Worm (Caenorhabditis elegans): ENCODE data around the gene nspc-13.

Gene nspc-13

DNA sequence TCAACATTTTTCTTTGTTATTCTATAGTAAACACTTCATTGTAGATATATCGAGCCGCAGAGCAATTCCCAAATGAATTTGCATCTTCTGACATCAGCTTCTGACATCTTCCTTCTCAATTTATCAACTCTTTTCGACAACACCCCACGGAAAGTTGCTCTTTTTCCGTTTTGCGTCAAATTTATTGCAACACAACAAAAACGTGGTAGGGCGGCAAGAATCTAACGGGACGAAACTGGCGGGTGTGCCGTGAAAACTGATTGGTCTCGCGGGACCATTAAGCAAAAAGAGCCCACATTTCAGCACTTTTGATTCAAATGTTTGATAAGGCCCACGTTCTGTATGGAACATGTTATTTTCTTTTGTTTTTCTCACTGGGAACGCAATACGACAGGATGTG lies 47.5 kb downstream of the nspc-13 start:
- TF ChIP-seq lin-39 (tag; optimal IDR thresholded peaks at IDR 0.05) (peak; percentile 70), ceh-9 (tag; optimal IDR thresholded peaks at IDR 0.05) (no peak), egl-27 (tag; optimal IDR thresholded peaks at IDR 0.05) (no peak), snpc-4 (tag; optimal IDR thresholded peaks at IDR 0.05) (no peak), ZK546.5 (tag; optimal IDR thresholded peaks at IDR 0.05) (no peak), elt-1 (tag; optimal IDR thresholded peaks at IDR 0.05) (peak; percentile 36), nhr-25 (tag; optimal IDR thresholded peaks at IDR 0.05) (no peak), pha-4 (tag; optimal IDR thresholded peaks at IDR 0.05) (no peak), nhr-12 (tag; optimal IDR thresholded peaks at IDR 0.05) (no peak), nfya-1 (tag; optimal IDR thresholded peaks at IDR 0.05; ENCODE audit: insufficient read depth) (peak; percentile 14), unc-62 (GFP tag; optimal IDR thresholded peaks at IDR 0.05) (peak; percentile 28), ama-1 (optimal IDR thresholded peaks at IDR 0.05) (no peak), lin-15B (tag; optimal IDR thresholded peaks at IDR 0.05) (no peak), sea-2 (GFP tag; optimal IDR thresholded peaks at IDR 0.05) (no peak), daf-12 (tag; optimal IDR thresholded peaks at IDR 0.05) (no peak), aly-2 (tag; optimal IDR thresholded peaks at IDR 0.05) (no peak), skn-1 (tag; optimal IDR thresholded peaks at IDR 0.05) (no peak), jun-1 (tag; optimal IDR thresholded peaks at IDR 0.05) (no peak), tbx-2 (tag; optimal IDR thresholded peaks at IDR 0.05) (no peak), fkh-2 (tag; optimal IDR thresholded peaks at IDR 0.05) (no peak), ceh-82 (tag; optimal IDR thresholded peaks at IDR 0.05) (no peak)

DNA sequence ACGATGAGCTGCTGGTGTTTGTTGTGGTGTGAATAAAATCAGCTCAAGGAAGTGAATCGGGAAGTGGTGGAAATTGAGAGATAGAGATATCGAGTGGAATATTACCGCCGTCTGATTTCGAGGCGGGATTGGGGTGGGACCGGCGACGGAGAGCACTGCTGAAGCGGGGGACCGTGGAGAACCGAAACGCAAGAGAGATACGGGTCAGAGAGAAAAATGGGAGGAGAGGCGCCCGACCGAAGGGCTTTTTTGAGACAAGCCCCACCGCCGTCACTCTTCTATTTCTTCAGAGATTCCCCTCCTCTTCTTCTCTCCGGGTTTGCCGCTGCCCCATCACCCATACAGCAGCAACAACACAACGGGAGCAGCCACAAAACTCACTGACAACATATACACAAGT lies 48.8 kb downstream of the nspc-13 start:
- TF ChIP-seq nfya-1 (tag; optimal IDR thresholded peaks at IDR 0.05; ENCODE audit: insufficient read depth) (peak; percentile 13), nhr-67 (tag; optimal IDR thresholded peaks at IDR 0.05) (no peak), lin-39 (tag; optimal IDR thresholded peaks at IDR 0.05) (peak; percentile 61)

ce11 chrX:12406592-12406991 lies 49.4 kb downstream of the nspc-13 start:
- TF ChIP-seq nhr-23 (tag; optimal IDR thresholded peaks at IDR 0.05) (no peak), elt-3 (tag; optimal IDR thresholded peaks at IDR 0.05) (no peak), ceh-9 (tag; optimal IDR thresholded peaks at IDR 0.05) (no peak), nhr-25 (tag; optimal IDR thresholded peaks at IDR 0.05) (no peak), egl-5 (tag; optimal IDR thresholded peaks at IDR 0.05) (no peak), unc-39 (tag; optimal IDR thresholded peaks at IDR 0.05) (no peak), elt-2 (tag; optimal IDR thresholded peaks at IDR 0.05) (no peak), ztf-4 (tag; optimal IDR thresholded peaks at IDR 0.05) (no peak), jun-1 (tag; optimal IDR thresholded peaks at IDR 0.05) (no peak), nfya-1 (tag; optimal IDR thresholded peaks at IDR 0.05; ENCODE audit: insufficient read depth) (no peak), nhr-237 (tag; optimal IDR thresholded peaks at IDR 0.05) (no peak), pqm-1 (tag; optimal IDR thresholded peaks at IDR 0.05) (no peak), nhr-28 (tag; optimal IDR thresholded peaks at IDR 0.05) (no peak), unc-62 (GFP tag; optimal IDR thresholded peaks at IDR 0.05) (no peak), ama-1 (optimal IDR thresholded peaks at IDR 0.05) (no peak), nhr-76 (tag; optimal IDR thresholded peaks at IDR 0.05) (no peak), eor-1 (tag; optimal IDR thresholded peaks at IDR 0.05) (no peak), fos-1 (tag; optimal IDR thresholded peaks at IDR 0.05) (no peak)

ce11 chrX:12407297-12407696 lies 50.1 kb downstream of the nspc-13 start:
- TF ChIP-seq nhr-237 (tag; optimal IDR thresholded peaks at IDR 0.05) (no peak), pha-4 (tag; optimal IDR thresholded peaks at IDR 0.05) (no peak), fkh-10 (GFP tag; optimal IDR thresholded peaks at IDR 0.05) (peak; percentile 77), unc-39 (tag; optimal IDR thresholded peaks at IDR 0.05) (no peak), zag-1 (tag; optimal IDR thresholded peaks at IDR 0.05) (no peak), nfya-1 (tag; optimal IDR thresholded peaks at IDR 0.05; ENCODE audit: insufficient read depth) (peak; percentile 32), nhr-23 (tag; optimal IDR thresholded peaks at IDR 0.05) (no peak), R02D3.7 (tag; optimal IDR thresholded peaks at IDR 0.05) (no peak), unc-62 (GFP tag; optimal IDR thresholded peaks at IDR 0.05) (no peak), tbx-2 (tag; optimal IDR thresholded peaks at IDR 0.05) (no peak)
